Fruit fly (Drosophila melanogaster) whole organism, wandering third instar larva: Measurements from ENCODE around the gene CG13065.

Experiments used
- dl ChIP-seq, 2 experiments: fragments of 175-275, 200-275 bp in 1 of 2; fragments of 200-275 bp in 1 of 2; sonication (Bioruptor generic); optimal IDR thresholded peaks; lab custom pipeline; 2018; ENCODE audit warnings: mild to moderate bottlenecking in 2 of 2, missing biosample characterization in 2 of 2, missing genetic modification characterization in 2 of 2, moderate library complexity in 2 of 2; ENCODE audit not compliant: partially characterized antibody in 2 of 2, insufficient read depth in 1 of 2
- ey ChIP-seq: fragments of 200-800 bp; sonication (Bioruptor generic); optimal IDR thresholded peaks from 2 replicates; lab custom pipeline; 2016; ENCODE audit warnings: missing biosample characterization, missing genetic modification characterization
- fru ChIP-seq: fragments of 200-800 bp; sonication (Bioruptor generic); optimal IDR thresholded peaks from 3 replicates; lab custom pipeline; 2016; ENCODE audit warnings: missing biosample characterization, mild to moderate bottlenecking, missing genetic modification characterization
- psq ChIP-seq: fragments of 200-800 bp; sonication (Bioruptor generic); optimal IDR thresholded peaks from 3 replicates; lab custom pipeline; 2017; ENCODE audit warnings: missing biosample characterization, mild to moderate bottlenecking, missing genetic modification characterization, moderate library complexity
- tai ChIP-seq: sonication (Bioruptor generic); optimal IDR thresholded peaks from 2 replicates; lab custom pipeline; 2016; ENCODE audit warnings: missing biosample characterization, missing genetic modification characterization
- woc ChIP-seq: sonication (Bioruptor generic); optimal IDR thresholded peaks from 2 replicates; lab custom pipeline; 2016; ENCODE audit warnings: missing biosample characterization, mild to moderate bottlenecking, missing genetic modification characterization

dm6 chr3L:16303982-16304381 lies 26.7 kb downstream of the CG13065 start, which contains the start of gene CG43249:
- TF ChIP-seq woc (no peak), ey (GFP tag; lab: Kevin White, UChicago) (no peak), fru (GFP tag; lab: Kevin White, UChicago) (no peak), psq (GFP tag; lab: Kevin White, UChicago) (no peak), tai (GFP tag; lab: Kevin White, UChicago) (no peak), dl (GFP tag; optimal IDR thresholded peaks at IDR 0.05; lab: Kevin White, UChicago; ENCODE audit: insufficient read depth in 1 of 2, partially characterized antibody in 2 of 2) (no peak)
